Fruit fly (Drosophila melanogaster) whole organism, embryonic: ENCODE measurements around the gene CG11178.

Source experiments
- Asciz ChIP-seq: fragments of 200-800 bp; sonication (Bioruptor generic); optimal IDR thresholded peaks from 2 replicates; lab custom pipeline; 2017; ENCODE audit warnings: missing biosample characterization, mild to moderate bottlenecking, missing genetic modification characterization, missing genetic modification reagents
- CG10431 ChIP-seq: fragments of 200-800 bp; sonication (Bioruptor generic); optimal IDR thresholded peaks from 3 replicates; lab custom pipeline; 2018; ENCODE audit warnings: missing biosample characterization, mild to moderate bottlenecking, missing genetic modification characterization
- CG10462 ChIP-seq: fragments of 200-800 bp; sonication (Bioruptor generic); optimal IDR thresholded peaks from 2 replicates; lab custom pipeline; 2016; ENCODE audit warnings: missing biosample characterization, missing genetic modification characterization
- CG12219 ChIP-seq: fragments of 200-800 bp; sonication (Bioruptor generic); optimal IDR thresholded peaks from 3 replicates; lab custom pipeline; 2018; ENCODE audit warnings: missing biosample characterization, mild to moderate bottlenecking, missing genetic modification characterization
- CG12391 ChIP-seq: fragments of 200-800 bp; sonication (Bioruptor generic); optimal IDR thresholded peaks from 3 replicates; lab custom pipeline; 2018; ENCODE audit warnings: missing biosample characterization, mild to moderate bottlenecking, missing genetic modification characterization, moderate library complexity
- CG13775 ChIP-seq: fragments of 200-800 bp; sonication (Bioruptor generic); optimal IDR thresholded peaks from 3 replicates; lab custom pipeline; 2017; ENCODE audit warnings: missing biosample characterization, mild to moderate bottlenecking, missing genetic modification characterization
- CG1647 ChIP-seq: fragments of 200-800 bp; sonication (Bioruptor generic); optimal IDR thresholded peaks from 3 replicates; lab custom pipeline; 2016; ENCODE audit warnings: missing biosample characterization, missing genetic modification characterization
- CG16813 ChIP-seq: fragments of 200-800 bp; sonication (Bioruptor generic); IDR thresholded peaks from 3 replicates; pipeline ENCODE4 v1.3.6; 2022; ENCODE audit warnings: missing biosample characterization, missing genetic modification characterization; ENCODE audit not compliant: partially characterized antibody
- CG18599 ChIP-seq: fragments of 200-800 bp; sonication (Bioruptor generic); optimal IDR thresholded peaks from 3 replicates; lab custom pipeline; 2017; ENCODE audit warnings: missing biosample characterization, missing genetic modification characterization, mild to moderate bottlenecking, moderate library complexity, missing genetic modification reagents
- CG31441 ChIP-seq: fragments of 200-800 bp; sonication (Bioruptor generic); IDR thresholded peaks from 2 replicates; pipeline ENCODE4 v1.3.6; 2022; ENCODE audit warnings: missing biosample characterization, missing genetic modification characterization
- CG3163 ChIP-seq: fragments of 200-800 bp; sonication (Bioruptor generic); optimal IDR thresholded peaks from 3 replicates; lab custom pipeline; 2016; ENCODE audit warnings: missing biosample characterization, missing genetic modification characterization
- CG34224 ChIP-seq: fragments of 200-800 bp; sonication (Bioruptor generic); IDR thresholded peaks from 3 replicates; pipeline ENCODE4 v1.3.6; 2022; ENCODE audit warnings: missing biosample characterization, missing genetic modification characterization; ENCODE audit not compliant: partially characterized antibody
- CG4282 ChIP-seq: fragments of 200-800 bp; sonication (Bioruptor generic); optimal IDR thresholded peaks from 2 replicates; lab custom pipeline; 2016; ENCODE audit warnings: missing biosample characterization, missing genetic modification characterization
- CG4617 ChIP-seq: fragments of 200-800 bp; sonication (Bioruptor generic); optimal IDR thresholded peaks from 3 replicates; lab custom pipeline; 2016; ENCODE audit warnings: missing biosample characterization, missing genetic modification characterization, borderline replicate concordance
- CG6254 ChIP-seq: fragments of 200-800 bp; sonication (Bioruptor generic); optimal IDR thresholded peaks from 3 replicates; lab custom pipeline; 2017; ENCODE audit warnings: mild to moderate bottlenecking, missing biosample characterization, missing genetic modification reagents, missing genetic modification characterization
- CG6272 ChIP-seq: fragments of 200-800 bp; sonication (Bioruptor generic); IDR thresholded peaks from 2 replicates; pipeline ENCODE4 v1.3.6; 2022; ENCODE audit warnings: missing biosample characterization, missing genetic modification characterization
- CG8765 ChIP-seq: fragments of 200-800 bp; sonication (Bioruptor generic); IDR thresholded peaks from 2 replicates; pipeline ENCODE4 v1.3.6; 2022; ENCODE audit warnings: missing biosample characterization, missing genetic modification characterization
- CG8924 ChIP-seq: fragments of 200-800 bp; optimal IDR thresholded peaks from 3 replicates; lab custom pipeline; 2019; ENCODE audit warnings: missing biosample characterization, mild to moderate bottlenecking, missing genetic modification characterization, moderate library complexity
- CG9817 ChIP-seq: fragments of 200-800 bp; sonication (Bioruptor generic); optimal IDR thresholded peaks from 2 replicates; lab custom pipeline; 2018; ENCODE audit warnings: missing biosample characterization, mild to moderate bottlenecking, missing genetic modification characterization, moderate library complexity
- D19A ChIP-seq: fragments of 200-800 bp; optimal IDR thresholded peaks from 3 replicates; lab custom pipeline; 2019; ENCODE audit warnings: missing biosample characterization, mild to moderate bottlenecking, missing genetic modification characterization, moderate library complexity
- Dip2 ChIP-seq: fragments of 200-800 bp; sonication (Bioruptor generic); IDR thresholded peaks from 2 replicates; pipeline ENCODE4 v1.3.6; 2022; ENCODE audit warnings: missing biosample characterization, missing genetic modification characterization
- Dip3 ChIP-seq: fragments of 200-800 bp; sonication (Bioruptor generic); optimal IDR thresholded peaks from 3 replicates; lab custom pipeline; 2016; ENCODE audit warnings: missing biosample characterization, missing genetic modification characterization
- HLH4C ChIP-seq: fragments of 200-800 bp; sonication (Bioruptor generic); IDR thresholded peaks from 3 replicates; pipeline ENCODE4 v1.3.6; 2022; ENCODE audit warnings: missing biosample characterization, missing genetic modification characterization; ENCODE audit not compliant: partially characterized antibody
- Hsf ChIP-seq: fragments of 200-800 bp; sonication (Bioruptor generic); optimal IDR thresholded peaks from 3 replicates; lab custom pipeline; 2016; ENCODE audit warnings: missing biosample characterization, missing genetic modification characterization
- Lim3 ChIP-seq: fragments of 200-800 bp; sonication (Bioruptor generic); IDR thresholded peaks from 2 replicates; pipeline ENCODE4 v1.3.6; 2022; ENCODE audit warnings: missing biosample characterization, missing genetic modification characterization
- MTF-1 ChIP-seq: fragments of 200-800 bp; sonication (Bioruptor generic); optimal IDR thresholded peaks from 2 replicates; lab custom pipeline; 2018; ENCODE audit warnings: missing biosample characterization, mild to moderate bottlenecking, missing genetic modification characterization, borderline replicate concordance
- Med ChIP-seq: fragments of 200-800 bp; sonication (Bioruptor generic); peaks from one replicate; lab custom pipeline; 2016; ENCODE audit warnings: missing biosample characterization, missing genetic modification characterization, mild to moderate bottlenecking, inconsistent platforms, moderate library complexity
- Mrtf ChIP-seq: fragments of 200-800 bp; sonication (Bioruptor generic); IDR thresholded peaks from 3 replicates; pipeline ENCODE4 v1.3.6; 2022; ENCODE audit warnings: missing biosample characterization, missing genetic modification characterization
- Nf-YA ChIP-seq: fragments of 200-800 bp; sonication (Bioruptor generic); IDR thresholded peaks from 2 replicates; pipeline ENCODE4 v1.3.6; 2022; ENCODE audit warnings: missing biosample characterization, missing genetic modification characterization
- Opbp ChIP-seq: fragments of 200-800 bp; sonication (Bioruptor generic); IDR thresholded peaks from 3 replicates; pipeline ENCODE4 v1.3.6; 2022; ENCODE audit warnings: missing biosample characterization, missing genetic modification characterization; ENCODE audit not compliant: partially characterized antibody
- Side ChIP-seq: fragments of 200-800 bp; sonication (Bioruptor generic); optimal IDR thresholded peaks from 2 replicates; lab custom pipeline; 2016; ENCODE audit warnings: missing biosample characterization, missing genetic modification characterization
- Sin3A ChIP-seq: fragments of >200 bp; optimal IDR thresholded peaks from 2 replicates; lab custom pipeline; 2018
- bbx ChIP-seq: fragments of 200-800 bp; sonication (Bioruptor generic); IDR thresholded peaks from 2 replicates; pipeline ENCODE4 v1.3.6; 2022; ENCODE audit warnings: missing biosample characterization, missing genetic modification characterization; ENCODE audit not compliant: partially characterized antibody
- croc ChIP-seq: fragments of 200-800 bp; sonication (Bioruptor generic); conservative IDR thresholded peaks from 3 replicates; pipeline ENCODE4 v1.3.6; 2022; ENCODE audit warnings: missing biosample characterization, missing genetic modification characterization
- danr ChIP-seq: fragments of 200-800 bp; sonication (Bioruptor generic); IDR thresholded peaks from 2 replicates; pipeline ENCODE4 v1.3.6; 2022; ENCODE audit warnings: missing biosample characterization, missing genetic modification characterization
- dpn ChIP-seq, 2 experiments: fragments of 200-800 bp; sonication (Bioruptor generic); optimal IDR thresholded peaks; 3 replicates each; lab custom pipeline; 2016; ENCODE audit warnings: missing biosample characterization in 2 of 2, missing genetic modification characterization in 2 of 2
- fd3F ChIP-seq: fragments of 200-800 bp; sonication (Bioruptor generic); optimal IDR thresholded peaks from 2 replicates; lab custom pipeline; 2018; ENCODE audit warnings: missing biosample characterization, mild to moderate bottlenecking, missing genetic modification characterization, moderate library complexity
- fu2 ChIP-seq: fragments of 200-800 bp; sonication (Bioruptor generic); optimal IDR thresholded peaks from 2 replicates; lab custom pipeline; 2016; ENCODE audit warnings: missing biosample characterization, missing genetic modification characterization
- grn ChIP-seq: fragments of 200-800 bp; sonication (Bioruptor generic); optimal IDR thresholded peaks from 3 replicates; lab custom pipeline; 2017; ENCODE audit warnings: missing biosample characterization, missing genetic modification characterization
- gsb ChIP-seq: fragments of 200-800 bp; sonication (Bioruptor generic); IDR thresholded peaks from 2 replicates; pipeline ENCODE4 v1.3.6; 2022; ENCODE audit warnings: missing biosample characterization, missing genetic modification characterization
- klu ChIP-seq: fragments of 200-800 bp; sonication (Bioruptor generic); IDR thresholded peaks from 2 replicates; pipeline ENCODE4 v1.3.6; 2022; ENCODE audit warnings: missing biosample characterization, missing genetic modification characterization
- mirr ChIP-seq: fragments of 200-800 bp; sonication (Bioruptor generic); optimal IDR thresholded peaks from 3 replicates; lab custom pipeline; 2018; ENCODE audit warnings: missing biosample characterization, mild to moderate bottlenecking, missing genetic modification characterization
- odd ChIP-seq: fragments of 200-800 bp; sonication (Bioruptor generic); optimal IDR thresholded peaks from 2 replicates; lab custom pipeline; 2017; ENCODE audit warnings: missing biosample characterization, mild to moderate bottlenecking, missing genetic modification characterization
- pfk ChIP-seq: fragments of 200-800 bp; sonication (Bioruptor generic); optimal IDR thresholded peaks from 2 replicates; lab custom pipeline; 2018; ENCODE audit warnings: missing biosample characterization, mild to moderate bottlenecking, missing genetic modification characterization, moderate library complexity
- psq ChIP-seq: fragments of 200-800 bp; sonication (Bioruptor generic); optimal IDR thresholded peaks from 2 replicates; lab custom pipeline; 2017; ENCODE audit warnings: missing biosample characterization, missing genetic modification characterization
- pum ChIP-seq: fragments of 200-800 bp; sonication (Bioruptor generic); optimal IDR thresholded peaks from 2 replicates; lab custom pipeline; 2016; ENCODE audit warnings: missing biosample characterization, missing genetic modification characterization
- ssp ChIP-seq: fragments of 200-800 bp; sonication (Bioruptor generic); IDR thresholded peaks from 2 replicates; pipeline ENCODE4 v1.3.6; 2022; ENCODE audit warnings: missing biosample characterization, missing genetic modification characterization
- trh ChIP-seq: fragments of 200-800 bp; sonication (Bioruptor generic); optimal IDR thresholded peaks from 2 replicates; lab custom pipeline; 2016; ENCODE audit warnings: missing biosample characterization, missing genetic modification characterization
- yki ChIP-seq: fragments of >200 bp; optimal IDR thresholded peaks from 3 replicates; lab custom pipeline; 2018
- zf30C ChIP-seq: fragments of 200-800 bp; sonication (Bioruptor generic); optimal IDR thresholded peaks from 3 replicates; lab custom pipeline; 2018; ENCODE audit warnings: missing biosample characterization, mild to moderate bottlenecking, missing genetic modification characterization

Gene CG11178

dm6 chrX:13639998-13640691, 34.7 kb downstream of the CG11178 start (continued):
- TF ChIP-seq CG10431 (GFP tag; lab: Kevin White, UChicago): peak; percentile 96
- peak; percentile 93 for TF ChIP-seq CG3163 (GFP tag; lab: Kevin White, UChicago)
- TF ChIP-seq ssp (GFP tag; lab: Robert Waterston, UW): peak; percentile 94
- peak; percentile 99 for TF ChIP-seq odd (GFP tag; lab: Kevin White, UChicago)
- peak; percentile 94 for TF ChIP-seq trh (GFP tag; lab: Kevin White, UChicago)
- TF ChIP-seq danr (GFP tag; lab: Robert Waterston, UW): peak; percentile 98
- TF ChIP-seq gsb (GFP tag; lab: Robert Waterston, UW): peak; percentile 98
- peak; percentile 99 for TF ChIP-seq Mrtf (GFP tag; lab: Robert Waterston, UW)
- peak; percentile 98 for TF ChIP-seq CG1647 (GFP tag; lab: Kevin White, UChicago)
- TF ChIP-seq Lim3 (GFP tag; lab: Robert Waterston, UW): peak; percentile 97
- peak; percentile 97 for TF ChIP-seq CG6254 (GFP tag; lab: Kevin White, UChicago)
- peak; percentile 99 for TF ChIP-seq Asciz (GFP tag; lab: Kevin White, UChicago)
- peak; percentile 46; the same call in 1 of the 2 replicates for TF ChIP-seq bbx (GFP tag; lab: Robert Waterston, UW)
- peak; percentile 99 for TF ChIP-seq CG8924
- peak; percentile 66 for TF ChIP-seq HLH4C (GFP tag; lab: Robert Waterston, UW)
- TF ChIP-seq CG12391 (tag; lab: Kevin White, UChicago): peak; percentile 99
- no peak for TF ChIP-seq Sin3A (lab: Kevin White, UChicago)
- no peak for TF ChIP-seq zf30C (GFP tag; lab: Kevin White, UChicago)
- TF ChIP-seq pfk (GFP tag; lab: Kevin White, UChicago): peak; percentile 56
- peak; percentile 99 for TF ChIP-seq Hsf
- TF ChIP-seq grn (GFP tag; lab: Kevin White, UChicago): peak; percentile 86
- peak; percentile 99 for TF ChIP-seq Side (GFP tag; lab: Kevin White, UChicago)
- TF ChIP-seq CG12219: peak; percentile 100
- peak; percentile 97 for TF ChIP-seq croc (GFP tag; lab: Robert Waterston, UW)
- TF ChIP-seq pum (GFP tag; lab: Kevin White, UChicago): peak; percentile 98
- no peak for TF ChIP-seq yki
- TF ChIP-seq MTF-1: peak; percentile 97
- peak; percentile 97 for TF ChIP-seq CG8765 (GFP tag; lab: Robert Waterston, UW)
- peak; percentile 99 for TF ChIP-seq CG4282 (GFP tag; lab: Kevin White, UChicago)
- peak; percentile 93 for TF ChIP-seq CG31441 (GFP tag; lab: Robert Waterston, UW)
- peak; percentile 97 for TF ChIP-seq D19A (tag; lab: Kevin White, UChicago)
- peak; percentile 98 for TF ChIP-seq CG6272 (GFP tag; lab: Robert Waterston, UW)
- peak; percentile 98 for TF ChIP-seq CG10462 (GFP tag; lab: Kevin White, UChicago)
- peak; percentile 98 for TF ChIP-seq fd3F (GFP tag; lab: Kevin White, UChicago)
- peak; percentile 99 for TF ChIP-seq CG18599 (GFP tag; lab: Kevin White, UChicago)
- peak; percentile 74; the same call in 1 of the 2 replicates for TF ChIP-seq Dip2 (GFP tag; lab: Robert Waterston, UW)
- peak; percentile 96 for TF ChIP-seq klu (GFP tag; lab: Robert Waterston, UW)
- TF ChIP-seq Opbp (GFP tag; lab: Robert Waterston, UW): peak; percentile 52; the same call in 2 of the 3 replicates
- TF ChIP-seq mirr (GFP tag; lab: Kevin White, UChicago): peak; percentile 99
- peak; percentile 95 for TF ChIP-seq CG13775 (GFP tag; lab: Kevin White, UChicago)
- TF ChIP-seq CG9817 (tag; lab: Kevin White, UChicago): peak; percentile 98
- TF ChIP-seq Dip3: peak; percentile 98
- peak; percentile 60 for TF ChIP-seq CG16813 (GFP tag; lab: Robert Waterston, UW)
- peak; percentile 92 for TF ChIP-seq psq (GFP tag; lab: Kevin White, UChicago)
- peak; percentile 97 for TF ChIP-seq CG4617
- peak; percentile 100 for TF ChIP-seq Med
- peak; percentile 99 for TF ChIP-seq dpn (GFP tag; optimal IDR thresholded peaks at IDR 0.05; lab: Kevin White, UChicago)
- peak; percentile 97 for TF ChIP-seq fu2 (GFP tag; lab: Kevin White, UChicago)
- peak; percentile 46; the same call in 1 of the 3 replicates for TF ChIP-seq CG34224 (GFP tag; lab: Robert Waterston, UW)
- peak; percentile 98 for TF ChIP-seq Nf-YA (GFP tag; lab: Robert Waterston, UW)
